Worm (Caenorhabditis elegans): ENCODE results near the gene srz-14.

The srz-14 gene

ce11 chrV:16226581-16226980, 43.1 kb downstream of the srz-14 start, which contains the start of gene F11A5.13:
Gene F11A5.13, minus strand, starts transcription at chrV:16226681.
- no peak for TF ChIP-seq chd-7 (tag; optimal IDR thresholded peaks at IDR 0.05)
- TF ChIP-seq cebp-1 (GFP tag; IDR thresholded peaks at IDR 0.05): no peak
- TF ChIP-seq cebp-1 (tag; optimal IDR thresholded peaks at IDR 0.05): no peak
- TF ChIP-seq mel-28 (tag; optimal IDR thresholded peaks at IDR 0.05; ENCODE audit: borderline replicate concordance): no peak
- TF ChIP-seq mxl-1 (tag; optimal IDR thresholded peaks at IDR 0.05): no peak
- no peak for TF ChIP-seq F10E7.11 (tag; optimal IDR thresholded peaks at IDR 0.05)
- no peak for TF ChIP-seq sea-2 (GFP tag; IDR thresholded peaks at IDR 0.05)
- no peak for TF ChIP-seq cebp-2 (GFP tag; IDR thresholded peaks at IDR 0.05)

- no peak for TF ChIP-seq Y56A3A.18 (GFP tag; IDR thresholded peaks at IDR 0.05)
- TF ChIP-seq F37B4.10 (GFP tag; IDR thresholded peaks at IDR 0.05): no peak
- TF ChIP-seq aptf-3 (GFP tag; IDR thresholded peaks at IDR 0.05): no peak
- no peak for TF ChIP-seq nhr-120 (GFP tag; IDR thresholded peaks at IDR 0.05)
- TF ChIP-seq hlh-26 (GFP tag; conservative IDR thresholded peaks at IDR 0.05): no peak
- TF ChIP-seq attf-6 (GFP tag; IDR thresholded peaks at IDR 0.05): no peak
- no peak for TF ChIP-seq D2030.7 (GFP tag; IDR thresholded peaks at IDR 0.05)
Observed at ce11 chrV:16229439-16229838, 46.0 kb downstream of the srz-14 start.

DNA sequence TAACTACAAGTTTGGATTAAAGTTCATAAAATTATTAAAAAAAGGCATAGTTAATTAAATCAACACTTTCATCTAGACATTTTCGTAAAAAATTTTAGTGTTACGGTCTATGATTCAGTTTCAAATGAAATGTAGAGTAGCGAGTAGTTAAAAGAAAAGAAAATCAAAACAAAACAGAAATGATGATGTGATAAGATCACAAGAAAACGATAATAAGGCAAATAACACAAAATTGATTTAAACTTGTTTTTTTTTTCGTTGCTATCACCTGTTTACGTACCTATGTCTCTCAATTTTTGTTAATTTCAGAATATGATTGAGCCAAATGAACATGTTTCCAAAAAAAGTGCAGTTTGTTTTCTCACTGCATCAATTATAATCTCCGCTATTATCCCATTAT, 46.4 kb downstream of the srz-14 start, which contains the start of the genes F21H7.2 and F21H7.12:
Gene F21H7.2 (minus strand): TSS at position 101 of the 400 bp plus-strand sequence.
Gene F21H7.12 (plus strand): TSS at position 270 of the 400 bp plus-strand sequence.
- TF ChIP-seq F57A8.1 (GFP tag; optimal IDR thresholded peaks at IDR 0.05): no peak
- no peak for TF ChIP-seq tbx-9 (tag; optimal IDR thresholded peaks at IDR 0.05; ENCODE audit: borderline replicate concordance)
- TF ChIP-seq ztf-26 (tag; optimal IDR thresholded peaks at IDR 0.05): no peak
- TF ChIP-seq nhr-27 (tag; optimal IDR thresholded peaks at IDR 0.05): no peak
- no peak for TF ChIP-seq atf-7 (tag; optimal IDR thresholded peaks at IDR 0.05)
- no peak for TF ChIP-seq snpc-1.3 (tag; optimal IDR thresholded peaks at IDR 0.05; ENCODE audit: insufficient read depth)
- TF ChIP-seq B0261.1 (tag; optimal IDR thresholded peaks at IDR 0.05): no peak
- TF ChIP-seq ceh-40 (GFP tag; IDR thresholded peaks at IDR 0.05): no peak
- no peak for TF ChIP-seq ceh-27 (GFP tag; optimal IDR thresholded peaks at IDR 0.05)
- no peak for TF ChIP-seq fkh-3 (tag; optimal IDR thresholded peaks at IDR 0.05)
- no peak for TF ChIP-seq snpc-3.4 (tag; optimal IDR thresholded peaks at IDR 0.05)
- TF ChIP-seq pha-4 (tag; optimal IDR thresholded peaks at IDR 0.05): no peak
- TF ChIP-seq sptf-2 (GFP tag; optimal IDR thresholded peaks at IDR 0.05): no peak
- no peak for TF ChIP-seq attf-5 (GFP tag; optimal IDR thresholded peaks at IDR 0.05)
- TF ChIP-seq lag-1 (GFP tag; IDR thresholded peaks at IDR 0.05): no peak
- no peak for TF ChIP-seq chd-7 (tag; optimal IDR thresholded peaks at IDR 0.05)
- no peak for TF ChIP-seq C06A6.2 (GFP tag; conservative IDR thresholded peaks at IDR 0.05)
- no peak for TF ChIP-seq nhr-90 (tag; optimal IDR thresholded peaks at IDR 0.05)

- TF ChIP-seq nhr-80 (tag; optimal IDR thresholded peaks at IDR 0.05): peak; percentile 51
- no peak for TF ChIP-seq aptf-3 (GFP tag; IDR thresholded peaks at IDR 0.05)
- TF ChIP-seq lsy-27 (tag; optimal IDR thresholded peaks at IDR 0.05; ENCODE audit: borderline replicate concordance, insufficient read depth): no peak
Observed at ce11 chrV:16232180-16232579, 48.7 kb downstream of the srz-14 start, which contains the start of gene gst-22. Gene gst-22, minus strand, starts transcription at chrV:16232282.
